ENCODE assay signal across 1 fruit fly cellular context in the genomic region with DNA sequence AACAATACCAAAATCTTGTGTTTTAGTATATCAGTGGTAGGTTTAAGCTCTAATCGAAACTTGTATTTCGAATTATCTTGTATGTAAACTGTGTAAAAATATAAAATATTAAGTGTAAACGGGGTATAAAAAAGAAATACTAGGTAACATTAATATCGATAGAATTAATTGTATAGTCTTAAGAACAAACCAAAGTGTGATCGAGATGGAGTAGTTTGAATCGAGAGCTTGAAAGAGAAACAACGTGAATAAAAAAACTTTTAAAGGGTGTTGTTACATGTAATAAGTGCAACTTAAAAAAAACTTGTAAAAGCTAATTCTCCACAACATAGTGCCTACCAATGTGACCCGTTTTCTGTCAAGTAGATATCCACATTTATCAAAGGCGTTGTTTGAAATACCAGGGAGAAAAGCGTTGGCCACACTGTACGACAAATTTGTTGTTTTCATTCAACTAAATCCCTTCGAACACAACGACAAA.
TF ChIP-seq lines count a peak whose summit lies in the region.

TSG101 (plus strand) TSS at position 208 of the 481 bp plus-strand sequence.

TF ChIP-seq in whole organism, embryonic, 481 proteins besides CTCF, POLR2A, EP300 and RAD21 (continued from another document and continues in another):
- TF ChIP-seq so (GFP tag; IDR thresholded peaks at IDR 0.05; lab: Robert Waterston, UW) (no peak), CG8765 (GFP tag; IDR thresholded peaks at IDR 0.05; lab: Robert Waterston, UW) (no peak), nerfin-1 (tag; optimal IDR thresholded peaks at IDR 0.05; lab: Kevin White, UChicago) (no peak), CG18476 (GFP tag; optimal IDR thresholded peaks at IDR 0.05; lab: Kevin White, UChicago) (no peak), CG12155 (GFP tag; optimal IDR thresholded peaks at IDR 0.05; lab: Kevin White, UChicago) (no peak), Pdp1 (GFP tag; optimal IDR thresholded peaks at IDR 0.05; lab: Kevin White, UChicago) (peak in 1 of 2 experiments; percentile 21), Dad (GFP tag; optimal IDR thresholded peaks at IDR 0.05; lab: Kevin White, UChicago) (no peak), CG2202 (tag; optimal IDR thresholded peaks at IDR 0.05; lab: Kevin White, UChicago) (no peak), PHDP (tag; optimal IDR thresholded peaks at IDR 0.05; lab: Kevin White, UChicago) (no peak), CG10654 (GFP tag; optimal IDR thresholded peaks at IDR 0.05; lab: Kevin White, UChicago) (no peak), CG7928 (GFP tag; optimal IDR thresholded peaks at IDR 0.05; lab: Kevin White, UChicago) (no peak), Ets65A (GFP tag; lab: Kevin White, UChicago) (no peak), Hand (GFP tag; optimal IDR thresholded peaks at IDR 0.05; lab: Kevin White, UChicago) (no peak), zfh1 (GFP tag; IDR thresholded peaks at IDR 0.05; lab: Robert Waterston, UW) (no peak), CHES-1-like (GFP tag; optimal IDR thresholded peaks at IDR 0.05; lab: Kevin White, UChicago) (peak; percentile 8), gro (GFP tag; optimal IDR thresholded peaks at IDR 0.05; lab: Kevin White, UChicago) (no peak), vvl (GFP tag; IDR thresholded peaks at IDR 0.05; lab: Robert Waterston, UW) (no peak), Doc2 (GFP tag; IDR thresholded peaks at IDR 0.05; lab: Robert Waterston, UW) (no peak), fd96Cb (tag; optimal IDR thresholded peaks at IDR 0.05; lab: Kevin White, UChicago) (no peak), Stat92E (GFP tag; optimal IDR thresholded peaks at IDR 0.05; lab: Kevin White, UChicago) (no peak), CG32532 (GFP tag; IDR thresholded peaks at IDR 0.05; lab: Robert Waterston, UW) (no peak), Spps (tag; optimal IDR thresholded peaks at IDR 0.05; lab: Kevin White, UChicago) (no peak), Usf (GFP tag; optimal IDR thresholded peaks at IDR 0.05; lab: Kevin White, UChicago) (no peak), Oaz (GFP tag; IDR thresholded peaks at IDR 0.05; lab: Robert Waterston, UW) (no peak), Dip3 (GFP tag; optimal IDR thresholded peaks at IDR 0.05; lab: Kevin White, UChicago) (no peak), maf-S (GFP tag; optimal IDR thresholded peaks at IDR 0.05; lab: Kevin White, UChicago) (no peak), Six4 (GFP tag; optimal IDR thresholded peaks at IDR 0.05; lab: Kevin White, UChicago) (no peak), CG14667 (GFP tag; IDR thresholded peaks at IDR 0.05; lab: Robert Waterston, UW) (no peak), NFAT (GFP tag; IDR thresholded peaks at IDR 0.05; lab: Robert Waterston, UW) (no peak), CG10431 (GFP tag; optimal IDR thresholded peaks at IDR 0.05; lab: Kevin White, UChicago) (no peak), ash1 (GFP tag; optimal IDR thresholded peaks at IDR 0.05; lab: Kevin White, UChicago) (no peak), Bdp1 (GFP tag; optimal IDR thresholded peaks at IDR 0.05; lab: Kevin White, UChicago) (no peak), CG15601 (tag; optimal IDR thresholded peaks at IDR 0.05; lab: Kevin White, UChicago) (peak; percentile 5), pfk (GFP tag; optimal IDR thresholded peaks at IDR 0.05; lab: Kevin White, UChicago) (no peak), CG4730 (GFP tag; IDR thresholded peaks at IDR 0.05; lab: Robert Waterston, UW) (no peak), pan (optimal IDR thresholded peaks at IDR 0.05; lab: Kevin White, UChicago) (no peak), pan (GFP tag; optimal IDR thresholded peaks at IDR 0.05 in 1 of 2, IDR thresholded peaks at IDR 0.05 in 1 of 2) (no peak), peb (GFP tag; IDR thresholded peaks at IDR 0.05; lab: Robert Waterston, UW) (no peak), CG11398 (GFP tag; optimal IDR thresholded peaks at IDR 0.05; lab: Kevin White, UChicago) (no peak), sima (GFP tag; optimal IDR thresholded peaks at IDR 0.05; lab: Kevin White, UChicago) (no peak), tup (GFP tag; optimal IDR thresholded peaks at IDR 0.05; lab: Kevin White, UChicago) (no peak), unpg (GFP tag; optimal IDR thresholded peaks at IDR 0.05; lab: Kevin White, UChicago) (no peak), CG3726 (GFP tag; IDR thresholded peaks at IDR 0.05; lab: Robert Waterston, UW) (no peak), CG9215 (GFP tag; IDR thresholded peaks at IDR 0.05; lab: Robert Waterston, UW) (no peak), CG12299 (tag; optimal IDR thresholded peaks at IDR 0.05; lab: Kevin White, UChicago) (no peak), Ssrp (tag; optimal IDR thresholded peaks at IDR 0.05; lab: Kevin White, UChicago) (no peak), Dp (GFP tag; optimal IDR thresholded peaks at IDR 0.05; lab: Kevin White, UChicago) (peak; percentile 50), eyg (GFP tag; optimal IDR thresholded peaks at IDR 0.05; lab: Kevin White, UChicago) (no peak), amos (GFP tag; IDR thresholded peaks at IDR 0.05; lab: Robert Waterston, UW; ENCODE audit: partially characterized antibody) (0 out of 2 replicates have a peak, but pooled peaks have one; percentile 17), eve (GFP tag; optimal IDR thresholded peaks at IDR 0.05; lab: Kevin White, UChicago) (no peak), ERR (GFP tag; optimal IDR thresholded peaks at IDR 0.05; lab: Kevin White, UChicago) (no peak), tap (tag; optimal IDR thresholded peaks at IDR 0.05; lab: Kevin White, UChicago) (no peak), vfl (GFP tag; optimal IDR thresholded peaks at IDR 0.05; lab: Kevin White, UChicago) (no peak), CG30020 (tag; optimal IDR thresholded peaks at IDR 0.05; lab: Kevin White, UChicago) (peak; percentile 64), bsh (GFP tag; optimal IDR thresholded peaks at IDR 0.05; lab: Kevin White, UChicago) (no peak), CG10959 (GFP tag; IDR thresholded peaks at IDR 0.05; lab: Robert Waterston, UW) (no peak), chinmo (GFP tag; IDR thresholded peaks at IDR 0.05; lab: Robert Waterston, UW; ENCODE audit: partially characterized antibody) (no peak), Sry-β (GFP tag; optimal IDR thresholded peaks at IDR 0.05; lab: Kevin White, UChicago) (no peak), HHEX (GFP tag; optimal IDR thresholded peaks at IDR 0.05; lab: Kevin White, UChicago) (no peak), Lpt (GFP tag; optimal IDR thresholded peaks at IDR 0.05; lab: Kevin White, UChicago) (no peak), Side (GFP tag; optimal IDR thresholded peaks at IDR 0.05; lab: Kevin White, UChicago) (no peak), Awh (GFP tag; IDR thresholded peaks at IDR 0.05; lab: Robert Waterston, UW) (no peak), NC2α (GFP tag; optimal IDR thresholded peaks at IDR 0.05; lab: Kevin White, UChicago) (no peak), org-1 (GFP tag; optimal IDR thresholded peaks at IDR 0.05; lab: Kevin White, UChicago) (no peak), ems (GFP tag; optimal IDR thresholded peaks at IDR 0.05; lab: Kevin White, UChicago) (no peak), emc (GFP tag; optimal IDR thresholded peaks at IDR 0.05; lab: Kevin White, UChicago) (no peak), fd3F (GFP tag; optimal IDR thresholded peaks at IDR 0.05; lab: Kevin White, UChicago) (no peak), dmrt11E (tag; optimal IDR thresholded peaks at IDR 0.05; lab: Kevin White, UChicago) (no peak), HLH54F (GFP tag; optimal IDR thresholded peaks at IDR 0.05; lab: Kevin White, UChicago) (no peak), fd64A (GFP tag; optimal IDR thresholded peaks at IDR 0.05; lab: Kevin White, UChicago) (no peak), CG3995 (GFP tag; optimal IDR thresholded peaks at IDR 0.05; lab: Kevin White, UChicago) (no peak), ap (GFP tag; IDR thresholded peaks at IDR 0.05; lab: Robert Waterston, UW) (no peak), gfzf (GFP tag; optimal IDR thresholded peaks at IDR 0.05; lab: Kevin White, UChicago) (peak; percentile 92), CG10267 (tag; optimal IDR thresholded peaks at IDR 0.05; lab: Kevin White, UChicago) (peak; percentile 25), CG14710 (tag; optimal IDR thresholded peaks at IDR 0.05; lab: Kevin White, UChicago) (peak; percentile 60), CG30403 (GFP tag; optimal IDR thresholded peaks at IDR 0.05; lab: Kevin White, UChicago) (no peak), odd (GFP tag; optimal IDR thresholded peaks at IDR 0.05; lab: Kevin White, UChicago) (no peak), CG11456 (GFP tag; IDR thresholded peaks at IDR 0.05; lab: Robert Waterston, UW) (no peak), HLH4C (GFP tag; IDR thresholded peaks at IDR 0.05; lab: Robert Waterston, UW; ENCODE audit: partially characterized antibody) (no peak), Taf1 (GFP tag; IDR thresholded peaks at IDR 0.05; lab: Robert Waterston, UW) (no peak), Dek (tag; optimal IDR thresholded peaks at IDR 0.05; lab: Kevin White, UChicago) (peak; percentile 1), CG11696 (GFP tag; IDR thresholded peaks at IDR 0.05; lab: Robert Waterston, UW) (no peak), cwo (GFP tag; optimal IDR thresholded peaks at IDR 0.05; lab: Kevin White, UChicago) (no peak), hbn (GFP tag; IDR thresholded peaks at IDR 0.05; lab: Robert Waterston, UW; ENCODE audit: partially characterized antibody) (no peak), CG4707 (GFP tag; optimal IDR thresholded peaks at IDR 0.05; lab: Kevin White, UChicago) (no peak), aop (GFP tag; IDR thresholded peaks at IDR 0.05; lab: Robert Waterston, UW) (no peak), CG2120 (GFP tag; optimal IDR thresholded peaks at IDR 0.05; lab: Kevin White, UChicago) (no peak), CG12942 (GFP tag; optimal IDR thresholded peaks at IDR 0.05; lab: Kevin White, UChicago) (no peak), CG13287 (GFP tag; IDR thresholded peaks at IDR 0.05; lab: Robert Waterston, UW; ENCODE audit: partially characterized antibody) (peak; percentile 56), CG8388 (GFP tag; optimal IDR thresholded peaks at IDR 0.05; lab: Kevin White, UChicago) (no peak), CG7963 (GFP tag; IDR thresholded peaks at IDR 0.05; lab: Robert Waterston, UW; ENCODE audit: partially characterized antibody) (no peak), CG2116 (GFP tag; optimal IDR thresholded peaks at IDR 0.05; lab: Kevin White, UChicago) (peak; percentile 85), H2.0 (GFP tag; IDR thresholded peaks at IDR 0.05; lab: Robert Waterston, UW) (no peak), corto (GFP tag; optimal IDR thresholded peaks at IDR 0.05; lab: Kevin White, UChicago) (no peak), tin (GFP tag; optimal IDR thresholded peaks at IDR 0.05; lab: Kevin White, UChicago) (no peak), CG7357 (GFP tag; IDR thresholded peaks at IDR 0.05; lab: Robert Waterston, UW) (no peak), CG11695 (GFP tag; IDR thresholded peaks at IDR 0.05; lab: Robert Waterston, UW) (no peak), zfh2 (GFP tag; optimal IDR thresholded peaks at IDR 0.05; lab: Kevin White, UChicago) (no peak), zf30C (GFP tag; optimal IDR thresholded peaks at IDR 0.05; lab: Kevin White, UChicago) (no peak), D19B (GFP tag; optimal IDR thresholded peaks at IDR 0.05; lab: Kevin White, UChicago) (no peak), Gug (GFP tag; IDR thresholded peaks at IDR 0.05; lab: Robert Waterston, UW) (no peak), CG15514 (GFP tag; optimal IDR thresholded peaks at IDR 0.05; lab: Kevin White, UChicago) (peak; percentile 43), ftz-f1 (GFP tag; optimal IDR thresholded peaks at IDR 0.05; lab: Kevin White, UChicago) (no peak), Max (GFP tag; optimal IDR thresholded peaks at IDR 0.05; lab: Kevin White, UChicago) (no peak), sc (optimal IDR thresholded peaks at IDR 0.05; lab: Kevin White, UChicago) (no peak), sc (GFP tag; optimal IDR thresholded peaks at IDR 0.05; lab: Kevin White, UChicago) (no peak), Fer3 (tag; optimal IDR thresholded peaks at IDR 0.05; lab: Kevin White, UChicago) (no peak), yki (optimal IDR thresholded peaks at IDR 0.05; lab: Kevin White, UChicago) (no peak), stc (GFP tag; IDR thresholded peaks at IDR 0.05; lab: Robert Waterston, UW) (no peak), CG3838 (GFP tag; optimal IDR thresholded peaks at IDR 0.05; lab: Kevin White, UChicago) (no peak), crol (GFP tag; IDR thresholded peaks at IDR 0.05; lab: Robert Waterston, UW) (no peak), fru (optimal IDR thresholded peaks at IDR 0.05; lab: Kevin White, UChicago) (no peak), run (tag; optimal IDR thresholded peaks at IDR 0.05; lab: Kevin White, UChicago) (no peak), CG12236 (GFP tag; optimal IDR thresholded peaks at IDR 0.05; lab: Kevin White, UChicago) (no peak), lola (GFP tag; optimal IDR thresholded peaks at IDR 0.05; lab: Kevin White, UChicago) (no peak), CG5245 (GFP tag; optimal IDR thresholded peaks at IDR 0.05; lab: Kevin White, UChicago) (no peak), MESR4 (GFP tag; optimal IDR thresholded peaks at IDR 0.05; lab: Kevin White, UChicago) (no peak), CG2712 (tag; optimal IDR thresholded peaks at IDR 0.05; lab: Kevin White, UChicago) (peak; percentile 38), Ada2b (GFP tag; IDR thresholded peaks at IDR 0.05; lab: Robert Waterston, UW) (no peak), CG10543 (GFP tag; optimal IDR thresholded peaks at IDR 0.05; lab: Kevin White, UChicago) (no peak), repo (GFP tag; optimal IDR thresholded peaks at IDR 0.05; lab: Kevin White, UChicago) (no peak), Adf1 (GFP tag; IDR thresholded peaks at IDR 0.05; lab: Robert Waterston, UW) (no peak), seq (GFP tag; IDR thresholded peaks at IDR 0.05; lab: Robert Waterston, UW) (no peak), ewg (GFP tag; optimal IDR thresholded peaks at IDR 0.05; lab: Kevin White, UChicago) (no peak), CG12071 (GFP tag; optimal IDR thresholded peaks at IDR 0.05; lab: Kevin White, UChicago) (no peak), pb (GFP tag; optimal IDR thresholded peaks at IDR 0.05; lab: Kevin White, UChicago) (no peak), esg (GFP tag; conservative IDR thresholded peaks at IDR 0.05; lab: Robert Waterston, UW) (no peak), Atf3 (GFP tag; optimal IDR thresholded peaks at IDR 0.05; lab: Kevin White, UChicago) (no peak), Hey (tag; optimal IDR thresholded peaks at IDR 0.05; lab: Kevin White, UChicago) (no peak), grn (GFP tag; optimal IDR thresholded peaks at IDR 0.05; lab: Kevin White, UChicago) (no peak), CG8359 (GFP tag; optimal IDR thresholded peaks at IDR 0.05; lab: Kevin White, UChicago; ENCODE audit: borderline replicate concordance) (no peak), ind (GFP tag; optimal IDR thresholded peaks at IDR 0.05; lab: Kevin White, UChicago) (no peak), Bteb2 (GFP tag; optimal IDR thresholded peaks at IDR 0.05; lab: Kevin White, UChicago) (no peak), CG32767 (GFP tag; IDR thresholded peaks at IDR 0.05; lab: Robert Waterston, UW) (no peak), chn (GFP tag; optimal IDR thresholded peaks at IDR 0.05; lab: Kevin White, UChicago) (no peak)
